Worm (Caenorhabditis elegans) whole organism, midembryonic: ENCODE measurements around the gene sre-33.

Experiments
- T22C8.4 ChIP-seq: fragments of 200-800 bp; sonication (Bioruptor generic); IDR thresholded peaks from 2 replicates; pipeline ENCODE4 v1.3.6; 2022; ENCODE audit warnings: missing genetic modification characterization, missing compliant biosample characterization
- cog-1 ChIP-seq: sonication (generic microtip); optimal IDR thresholded peaks from 2 replicates; lab custom pipeline; 2016; ENCODE audit warnings: missing genetic modification characterization, missing compliant biosample characterization
- flt-1 ChIP-seq: fragments of 200-800 bp; sonication (Bioruptor generic); IDR thresholded peaks from 2 replicates; pipeline ENCODE4 v1.3.6; 2022; ENCODE audit warnings: missing genetic modification characterization, missing compliant biosample characterization
- med-1 ChIP-seq: sonication (generic microtip); optimal IDR thresholded peaks from 2 replicates; lab custom pipeline; 2017; ENCODE audit warnings: missing genetic modification characterization, mild to moderate bottlenecking, missing compliant biosample characterization, antibody characterized with exemption, missing genetic modification reagents; ENCODE audit not compliant: insufficient read depth
- ref-1 ChIP-seq: fragments of 200-800 bp; sonication (Bioruptor generic); conservative IDR thresholded peaks from 2 replicates; pipeline ENCODE4 v1.3.6; 2022; ENCODE audit warnings: missing genetic modification reagents, missing genetic modification characterization, missing compliant biosample characterization
- tab-1 ChIP-seq: fragments of 200-800 bp; sonication (Bioruptor generic); IDR thresholded peaks from 2 replicates; pipeline ENCODE4 v1.3.6; 2022; ENCODE audit warnings: missing genetic modification characterization, missing compliant biosample characterization
- ztf-23 ChIP-seq: fragments of 200-800 bp; sonication (Bioruptor generic); IDR thresholded peaks from 2 replicates; pipeline ENCODE4 v1.3.6; 2022; ENCODE audit warnings: missing genetic modification reagents, missing genetic modification characterization, missing compliant biosample characterization
- ztf-29 ChIP-seq: fragments of 200-800 bp; sonication (Bioruptor generic); IDR thresholded peaks from 2 replicates; pipeline ENCODE4 v1.3.6; 2022; ENCODE audit warnings: missing genetic modification reagents, missing genetic modification characterization, missing compliant biosample characterization

DNA sequence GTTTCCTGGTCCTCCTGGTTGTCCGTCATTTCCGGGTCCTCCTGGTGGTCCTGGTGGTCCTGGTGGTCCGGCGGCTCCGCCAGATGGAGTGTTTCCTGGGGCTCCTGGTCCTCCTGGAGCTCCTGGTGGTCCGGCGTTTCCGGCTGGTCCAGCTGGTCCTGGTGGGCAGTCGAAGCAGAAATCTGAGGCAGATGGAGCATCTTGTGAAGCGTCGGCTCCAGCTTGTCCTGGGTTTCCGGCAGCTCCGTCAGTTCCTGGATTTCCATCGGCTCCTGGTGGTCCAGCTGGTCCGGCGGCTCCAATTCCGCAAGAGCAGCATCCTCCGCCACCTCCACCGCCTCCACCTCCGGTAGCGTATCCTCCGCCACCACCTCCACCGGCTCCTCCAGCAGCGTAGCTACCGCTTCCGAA is 41.0 kb downstream of the sre-33 start:
- no peak for TF ChIP-seq flt-1 (GFP tag; lab: Robert Waterston, UW)
- TF ChIP-seq tab-1 (GFP tag; lab: Robert Waterston, UW): no peak
- TF ChIP-seq ztf-23 (GFP tag; lab: Robert Waterston, UW): no peak
- TF ChIP-seq ztf-29 (GFP tag; lab: Robert Waterston, UW): no peak
- TF ChIP-seq T22C8.4: no peak
- no peak for TF ChIP-seq ref-1 (GFP tag; lab: Robert Waterston, UW)
- TF ChIP-seq med-1 (GFP tag; lab: Kevin White, UChicago): no peak
- TF ChIP-seq cog-1: no peak
